Worm (Caenorhabditis elegans): ENCODE measurements around the gene R144.11.

R144.11 gene

DNA sequence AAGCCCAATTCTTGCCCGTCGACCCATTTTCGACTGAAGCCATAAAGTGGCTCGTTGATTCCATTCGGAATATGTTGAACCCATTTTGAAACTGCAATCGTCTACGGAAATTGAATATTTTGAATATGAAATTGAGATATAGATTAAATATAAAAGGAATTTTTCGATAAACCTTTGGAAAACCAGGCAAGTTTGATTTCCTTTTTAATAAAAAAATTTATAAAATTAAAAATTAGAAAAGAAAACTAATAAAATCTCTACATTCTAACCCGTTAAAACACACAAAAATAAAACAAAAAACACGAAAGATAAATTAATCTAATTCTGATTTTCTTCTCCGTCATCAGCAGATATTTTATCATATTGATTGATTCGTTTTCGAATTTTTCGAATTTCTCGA lies 1.7 kb downstream of the R144.11 start, which contains the start of gene R144.12:
Gene R144.12 (minus strand): TSS at position 101 of the 400 bp plus-strand sequence.
- no peak for TF ChIP-seq F13C5.2 (tag; optimal IDR thresholded peaks at IDR 0.05)
- TF ChIP-seq aly-1 (tag; optimal IDR thresholded peaks at IDR 0.05): no peak
- TF ChIP-seq ceh-36 (tag; optimal IDR thresholded peaks at IDR 0.05): no peak
- no peak for TF ChIP-seq scrt-1 (GFP tag; IDR thresholded peaks at IDR 0.05)
- no peak for TF ChIP-seq hmbx-1 (tag; optimal IDR thresholded peaks at IDR 0.05)
- TF ChIP-seq tbx-11 (GFP tag; IDR thresholded peaks at IDR 0.05): no peak
- TF ChIP-seq ceh-13 (GFP tag; optimal IDR thresholded peaks at IDR 0.05): no peak
- TF ChIP-seq flt-1 (GFP tag; IDR thresholded peaks at IDR 0.05): no peak
- TF ChIP-seq tbx-37 (GFP tag; conservative IDR thresholded peaks at IDR 0.05): no peak
- no peak for TF ChIP-seq tra-4 (tag; optimal IDR thresholded peaks at IDR 0.05)
- TF ChIP-seq hnd-1 (tag; optimal IDR thresholded peaks at IDR 0.05): no peak
- TF ChIP-seq ets-7 (tag; optimal IDR thresholded peaks at IDR 0.05): no peak
- TF ChIP-seq B0310.2 (tag; optimal IDR thresholded peaks at IDR 0.05): no peak
- TF ChIP-seq ama-1 (optimal IDR thresholded peaks at IDR 0.05): no peak
- no peak for TF ChIP-seq pes-1 (GFP tag; IDR thresholded peaks at IDR 0.05)
- TF ChIP-seq sea-1 (GFP tag; conservative IDR thresholded peaks at IDR 0.05): no peak
- TF ChIP-seq hmg-4 (GFP tag; optimal IDR thresholded peaks at IDR 0.05): no peak

DNA sequence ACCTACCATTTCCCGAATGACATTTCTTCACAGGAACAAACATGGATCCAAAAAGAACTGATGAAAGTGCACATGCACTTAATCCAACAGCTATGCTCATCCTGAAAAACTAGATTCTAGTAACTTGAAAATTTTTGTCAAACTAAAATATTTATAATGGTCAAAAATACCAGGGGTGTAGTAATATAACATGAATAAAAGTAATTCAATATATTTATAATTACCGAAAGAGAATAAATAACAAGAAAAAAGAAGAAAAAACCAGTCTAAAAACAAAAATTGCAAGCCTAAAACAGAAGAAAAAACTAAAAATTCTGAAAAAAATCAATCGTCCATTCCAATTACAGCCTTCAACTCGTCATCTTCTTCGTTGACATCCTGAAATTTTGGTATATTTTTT lies 4.0 kb downstream of the R144.11 start, which contains the start of gene R144.6:
Gene R144.6 (minus strand): TSS at position 101 of the 400 bp plus-strand sequence.
- no peak for TF ChIP-seq tbx-11 (GFP tag; IDR thresholded peaks at IDR 0.05)
- no peak for TF ChIP-seq F13C5.2 (tag; optimal IDR thresholded peaks at IDR 0.05)
- no peak for TF ChIP-seq sea-1 (GFP tag; conservative IDR thresholded peaks at IDR 0.05)
- TF ChIP-seq hmbx-1 (tag; optimal IDR thresholded peaks at IDR 0.05): no peak
- TF ChIP-seq B0310.2 (tag; optimal IDR thresholded peaks at IDR 0.05): no peak
- no peak for TF ChIP-seq ama-1 (optimal IDR thresholded peaks at IDR 0.05)
- no peak for TF ChIP-seq hnd-1 (tag; optimal IDR thresholded peaks at IDR 0.05)
- no peak for TF ChIP-seq ets-7 (tag; optimal IDR thresholded peaks at IDR 0.05)
- TF ChIP-seq tbx-37 (GFP tag; conservative IDR thresholded peaks at IDR 0.05): no peak
- no peak for TF ChIP-seq scrt-1 (GFP tag; IDR thresholded peaks at IDR 0.05)
- no peak for TF ChIP-seq ceh-13 (GFP tag; optimal IDR thresholded peaks at IDR 0.05)
- no peak for TF ChIP-seq ceh-36 (tag; optimal IDR thresholded peaks at IDR 0.05)
- no peak for TF ChIP-seq flt-1 (GFP tag; IDR thresholded peaks at IDR 0.05)
- no peak for TF ChIP-seq hmg-4 (GFP tag; optimal IDR thresholded peaks at IDR 0.05)
- no peak for TF ChIP-seq pes-1 (GFP tag; IDR thresholded peaks at IDR 0.05)
- no peak for TF ChIP-seq tra-4 (tag; optimal IDR thresholded peaks at IDR 0.05)

DNA sequence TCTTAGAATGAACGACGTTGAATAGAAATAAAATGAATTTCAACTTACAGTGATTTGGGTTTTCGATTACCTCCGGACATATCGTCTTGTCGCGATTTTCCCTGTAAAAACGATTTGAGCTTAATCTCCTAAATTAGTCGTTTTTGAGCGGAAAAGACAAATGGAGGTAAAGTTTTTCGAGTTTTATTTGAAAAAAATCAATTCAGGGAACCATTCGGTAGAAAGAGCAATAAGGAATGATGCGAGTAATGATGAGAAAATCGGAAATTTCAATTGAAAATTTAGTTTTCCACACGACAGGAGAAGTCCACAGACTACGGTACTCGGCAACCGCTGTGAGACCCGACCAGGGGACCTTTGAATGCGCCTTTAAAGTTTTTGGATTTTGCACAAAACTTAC lies 6.4 kb downstream of the R144.11 start, which contains the start of gene R144.10:
Gene R144.10 (minus strand): TSS at position 101 of the 400 bp plus-strand sequence.
- TF ChIP-seq hmbx-1 (tag; optimal IDR thresholded peaks at IDR 0.05) (no peak), sea-1 (GFP tag; conservative IDR thresholded peaks at IDR 0.05) (no peak), tra-4 (tag; optimal IDR thresholded peaks at IDR 0.05) (no peak), aly-1 (tag; optimal IDR thresholded peaks at IDR 0.05) (no peak), ama-1 (optimal IDR thresholded peaks at IDR 0.05) (no peak), hmg-4 (GFP tag; optimal IDR thresholded peaks at IDR 0.05) (no peak), scrt-1 (GFP tag; IDR thresholded peaks at IDR 0.05) (no peak)

DNA sequence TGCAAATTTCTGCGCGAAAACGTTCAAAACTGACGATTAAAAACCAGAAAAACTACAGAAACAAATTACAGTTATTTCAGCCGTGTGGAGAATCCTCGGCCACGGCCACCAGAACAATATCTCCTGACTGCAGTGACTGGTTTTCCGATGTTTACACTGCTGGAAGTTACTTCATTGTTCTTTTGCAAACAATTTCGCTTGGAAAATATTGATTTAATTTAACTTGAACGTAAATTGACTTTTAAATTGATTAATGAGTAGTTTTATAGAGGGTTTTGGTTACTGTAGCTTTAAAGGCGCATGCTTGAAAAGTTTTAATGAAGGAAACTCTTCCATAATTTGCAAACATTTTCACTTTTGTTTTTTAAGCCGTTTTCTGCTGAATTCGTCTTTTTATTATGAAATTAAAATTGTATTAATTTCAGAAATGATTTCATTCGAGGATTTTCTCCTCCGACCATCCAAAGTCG lies 9.6 kb downstream of the R144.11 start, which contains the start of gene smcr-8:
Gene smcr-8 (plus strand): TSS at position 420 of the 470 bp plus-strand sequence.
- TF ChIP-seq flt-1 (GFP tag; IDR thresholded peaks at IDR 0.05): no peak
- TF ChIP-seq tra-4 (tag; optimal IDR thresholded peaks at IDR 0.05): no peak
- TF ChIP-seq tbx-37 (GFP tag; conservative IDR thresholded peaks at IDR 0.05): no peak
- no peak for TF ChIP-seq B0310.2 (tag; optimal IDR thresholded peaks at IDR 0.05)
- TF ChIP-seq hnd-1 (tag; optimal IDR thresholded peaks at IDR 0.05): no peak
- TF ChIP-seq tbx-11 (GFP tag; IDR thresholded peaks at IDR 0.05): no peak
- TF ChIP-seq F13C5.2 (tag; optimal IDR thresholded peaks at IDR 0.05): no peak
- TF ChIP-seq ceh-13 (GFP tag; optimal IDR thresholded peaks at IDR 0.05): no peak
- TF ChIP-seq ceh-36 (tag; optimal IDR thresholded peaks at IDR 0.05): no peak
- TF ChIP-seq pes-1 (GFP tag; IDR thresholded peaks at IDR 0.05): no peak
- TF ChIP-seq hmbx-1 (tag; optimal IDR thresholded peaks at IDR 0.05): no peak
- no peak for TF ChIP-seq hmg-4 (GFP tag; optimal IDR thresholded peaks at IDR 0.05)
- no peak for TF ChIP-seq sea-1 (GFP tag; conservative IDR thresholded peaks at IDR 0.05)
- TF ChIP-seq ets-7 (tag; optimal IDR thresholded peaks at IDR 0.05): no peak

DNA sequence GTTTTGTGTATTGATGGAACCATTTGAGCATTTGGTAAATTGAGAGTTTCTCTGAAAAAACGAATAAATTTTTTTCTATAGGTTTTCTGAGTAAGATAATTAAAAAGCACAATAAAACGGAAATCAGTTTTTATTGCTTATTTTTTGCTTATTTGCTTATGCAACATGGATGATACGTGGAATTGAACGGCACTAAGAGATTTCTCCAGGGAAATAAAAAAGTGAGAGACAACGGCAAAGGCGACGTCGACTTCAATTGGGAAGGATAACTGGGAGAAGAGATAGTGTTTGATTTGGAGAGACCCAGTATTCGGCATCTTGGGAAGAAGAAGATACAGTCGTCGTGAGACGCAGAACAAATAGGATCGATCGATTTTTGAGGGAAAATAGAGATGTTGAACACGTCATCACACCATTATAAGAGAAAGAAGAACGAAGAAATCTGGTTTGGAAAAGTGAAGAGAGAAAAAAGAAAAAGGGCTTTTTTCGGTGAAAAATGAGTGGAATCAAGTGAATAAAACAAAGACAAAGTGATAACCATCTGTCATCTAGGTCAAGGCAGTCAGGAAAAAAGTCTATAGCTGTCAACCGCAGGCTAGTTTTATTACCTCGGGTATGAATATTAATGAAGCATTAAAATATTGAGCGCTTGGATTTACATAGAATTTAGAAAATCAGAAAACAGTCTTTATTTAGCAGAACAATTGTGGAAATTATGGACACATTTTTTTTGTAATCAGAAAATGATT lies 10.3 kb downstream of the R144.11 start, which contains the start of gene tmem-131:
Gene tmem-131 (minus strand): TSS at position 51 of the 749 bp plus-strand sequence.
- TF ChIP-seq F13C5.2 (tag; optimal IDR thresholded peaks at IDR 0.05): no peak
- no peak for TF ChIP-seq tbx-37 (GFP tag; conservative IDR thresholded peaks at IDR 0.05)
- TF ChIP-seq flt-1 (GFP tag; IDR thresholded peaks at IDR 0.05): no peak
- TF ChIP-seq ets-7 (tag; optimal IDR thresholded peaks at IDR 0.05): no peak
- no peak for TF ChIP-seq ama-1 (optimal IDR thresholded peaks at IDR 0.05)
- TF ChIP-seq tra-4 (tag; optimal IDR thresholded peaks at IDR 0.05): no peak
- TF ChIP-seq hmbx-1 (tag; optimal IDR thresholded peaks at IDR 0.05): no peak
- TF ChIP-seq pes-1 (GFP tag; IDR thresholded peaks at IDR 0.05): no peak
- TF ChIP-seq ceh-13 (GFP tag; optimal IDR thresholded peaks at IDR 0.05): no peak
- no peak for TF ChIP-seq hmg-4 (GFP tag; optimal IDR thresholded peaks at IDR 0.05)
- TF ChIP-seq sea-1 (GFP tag; conservative IDR thresholded peaks at IDR 0.05): no peak
- TF ChIP-seq tbx-11 (GFP tag; IDR thresholded peaks at IDR 0.05): no peak
- no peak for TF ChIP-seq ceh-36 (tag; optimal IDR thresholded peaks at IDR 0.05)
- TF ChIP-seq scrt-1 (GFP tag; IDR thresholded peaks at IDR 0.05): no peak
- TF ChIP-seq aly-1 (tag; optimal IDR thresholded peaks at IDR 0.05): no peak
- no peak for TF ChIP-seq B0310.2 (tag; optimal IDR thresholded peaks at IDR 0.05)
- TF ChIP-seq hnd-1 (tag; optimal IDR thresholded peaks at IDR 0.05): no peak

DNA sequence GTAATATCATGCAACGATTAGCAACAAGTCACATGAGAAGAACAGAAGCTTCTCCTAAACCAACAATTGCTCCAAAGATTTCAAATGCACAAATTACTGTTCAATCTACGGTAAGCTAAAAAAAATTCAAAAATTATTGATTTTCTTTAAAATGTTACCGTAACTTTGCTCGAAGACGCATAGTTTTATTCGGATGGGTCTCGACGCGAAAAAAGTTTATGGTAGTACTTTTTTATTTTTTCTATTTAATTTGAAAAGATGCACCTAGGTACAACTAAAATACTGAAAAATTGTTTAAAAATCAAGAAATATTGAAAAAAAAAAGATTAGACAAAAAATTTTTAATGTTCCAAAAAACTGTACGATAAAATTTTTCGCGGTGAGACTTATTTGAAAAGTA lies 21.0 kb downstream of the R144.11 start:
- TF ChIP-seq ceh-13 (GFP tag; optimal IDR thresholded peaks at IDR 0.05) (no peak), hmg-4 (GFP tag; optimal IDR thresholded peaks at IDR 0.05) (no peak), tbx-37 (GFP tag; conservative IDR thresholded peaks at IDR 0.05) (no peak), hnd-1 (tag; optimal IDR thresholded peaks at IDR 0.05) (no peak)

DNA sequence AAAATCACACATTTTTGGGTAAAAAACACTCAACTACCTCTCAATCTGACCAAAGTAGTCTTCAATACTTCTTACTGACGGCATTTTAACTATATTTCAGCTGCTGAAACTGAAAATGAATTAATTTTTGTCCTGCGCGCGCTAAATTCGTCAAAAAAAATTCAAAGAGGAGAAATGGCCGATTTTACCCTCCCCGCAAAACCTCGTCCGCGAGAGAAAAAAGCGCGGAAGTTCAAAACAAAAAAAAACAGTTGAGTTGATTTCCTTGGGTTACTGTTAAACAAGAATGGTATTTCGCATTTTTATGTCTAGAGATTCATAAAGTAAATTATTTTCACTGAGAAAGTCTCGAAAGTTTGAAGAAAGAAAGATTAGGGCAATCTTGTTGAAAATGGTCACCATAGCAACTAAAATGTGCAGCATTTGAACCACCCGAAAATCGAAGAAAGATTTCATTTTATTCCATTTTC lies 21.8 kb downstream of the R144.11 start, which contains the start of the genes C27F2.10 and wdr-60:
Gene C27F2.10 (minus strand): TSS at position 109 of the 470 bp plus-strand sequence.
Gene wdr-60 (plus strand): TSS at position 420 of the 470 bp plus-strand sequence.
- TF ChIP-seq ama-1 (optimal IDR thresholded peaks at IDR 0.05) (no peak), tbx-37 (GFP tag; conservative IDR thresholded peaks at IDR 0.05) (peak; percentile 58)

Measured in whole organism, early embryonic.